Fruit fly (Drosophila melanogaster): ENCODE measurements around the gene CG32983.

dm6 chr2L:8863511-8863910 is 2.1 kb upstream of the CG32983 start, which contains the start of gene CG32987:
- TF ChIP-seq usp (GFP tag; optimal IDR thresholded peaks at IDR 0.05) = no peak
- TF ChIP-seq CrebA (GFP tag; optimal IDR thresholded peaks at IDR 0.05; ENCODE audit: borderline replicate concordance) = no peak
- TF ChIP-seq lola (GFP tag; optimal IDR thresholded peaks at IDR 0.05) = no peak
- no peak for TF ChIP-seq brk (GFP tag; optimal IDR thresholded peaks at IDR 0.05)
- TF ChIP-seq Vsx2 (GFP tag; optimal IDR thresholded peaks at IDR 0.05; ENCODE audit: partially characterized antibody) = no peak
- no peak for TF ChIP-seq dl (GFP tag; optimal IDR thresholded peaks at IDR 0.05; ENCODE audit: insufficient read depth in 1 of 2, partially characterized antibody in 2 of 2)
- no peak for TF ChIP-seq HLH106 (tag; optimal IDR thresholded peaks at IDR 0.05)

All from whole organism, wandering third instar larva.